Worm (Caenorhabditis elegans): Measurements from ENCODE around the gene alh-2.

- no peak for TF ChIP-seq him-1 (tag; optimal IDR thresholded peaks at IDR 0.05)
- TF ChIP-seq W03F9.2 (tag; optimal IDR thresholded peaks at IDR 0.05), result no peak
- no peak for TF ChIP-seq dao-5 (tag; optimal IDR thresholded peaks at IDR 0.05)
Observed at ce11 chrV:1600561-1601088, 43.3 kb upstream of the alh-2 start, which contains the start of gene F16B4.2.
